Worm (Caenorhabditis elegans) whole organism, young adult: ENCODE measurements around the gene skpt-1.

Experiments
- D2030.7 ChIP-seq: fragments of 200-800 bp; sonication (Bioruptor generic); IDR thresholded peaks from 2 replicates; pipeline ENCODE4 v1.3.6; 2022; ENCODE audit warnings: missing genetic modification reagents, missing genetic modification characterization, missing compliant biosample characterization
- F22D6.2 ChIP-seq: sonication (generic microtip); optimal IDR thresholded peaks from 2 replicates; lab custom pipeline; 2016; ENCODE audit warnings: mild to moderate bottlenecking, missing genetic modification characterization, missing compliant biosample characterization
- F39B2.1 ChIP-seq: fragments of 200-800 bp; sonication (Bioruptor generic); IDR thresholded peaks from 2 replicates; pipeline ENCODE4 v1.3.6; 2022; ENCODE audit warnings: missing genetic modification reagents, missing genetic modification characterization, missing compliant biosample characterization
- F49E8.2 ChIP-seq: sonication (generic microtip); optimal IDR thresholded peaks from 3 replicates; lab custom pipeline; 2017; ENCODE audit warnings: missing genetic modification characterization, mild to moderate bottlenecking, missing compliant biosample characterization, antibody characterized with exemption, moderate library complexity; ENCODE audit not compliant: insufficient read depth
- K11D2.4 ChIP-seq: fragments of 200-800 bp; sonication (Bioruptor generic); IDR thresholded peaks from 2 replicates; pipeline ENCODE4 v1.3.6; 2022; ENCODE audit warnings: missing genetic modification reagents, missing genetic modification characterization, missing compliant biosample characterization
- T26A5.8 ChIP-seq: sonication (generic microtip); optimal IDR thresholded peaks from 2 replicates; lab custom pipeline; 2016; ENCODE audit warnings: missing genetic modification characterization, missing compliant biosample characterization
- Y53G8AR.9 ChIP-seq: fragments of 200-800 bp; sonication (Bioruptor generic); conservative IDR thresholded peaks from 2 replicates; pipeline ENCODE4 v1.3.6; 2022; ENCODE audit warnings: missing genetic modification reagents, missing genetic modification characterization, missing compliant biosample characterization
- Y95B8A.8 ChIP-seq: fragments of 200-800 bp; sonication (Bioruptor generic); IDR thresholded peaks from 2 replicates; pipeline ENCODE4 v1.3.6; 2022; ENCODE audit warnings: missing genetic modification reagents, missing genetic modification characterization, missing compliant biosample characterization
- ZK185.1 ChIP-seq: sonication (generic microtip); optimal IDR thresholded peaks from 2 replicates; lab custom pipeline; 2016; ENCODE audit warnings: mild to moderate bottlenecking, missing genetic modification characterization, missing compliant biosample characterization; ENCODE audit not compliant: poor library complexity, severe bottlenecking
- akir-1 ChIP-seq: fragments of 200-800 bp; sonication (Bioruptor generic); optimal IDR thresholded peaks from 2 replicates; lab custom pipeline; 2018; ENCODE audit warnings: mild to moderate bottlenecking, missing genetic modification characterization, moderate library complexity, missing compliant biosample characterization
- cebp-2 ChIP-seq: fragments of 200-800 bp; sonication (Bioruptor generic); IDR thresholded peaks from 2 replicates; pipeline ENCODE4 v1.3.6; 2022; ENCODE audit warnings: missing genetic modification characterization, missing compliant biosample characterization
- ceh-91 ChIP-seq: fragments of 200-800 bp; sonication (Bioruptor generic); IDR thresholded peaks from 2 replicates; pipeline ENCODE4 v1.3.6; 2022; ENCODE audit warnings: missing genetic modification reagents, missing genetic modification characterization, missing compliant biosample characterization
- chd-7 ChIP-seq: sonication (generic microtip); optimal IDR thresholded peaks from 2 replicates; lab custom pipeline; 2016; ENCODE audit warnings: mild to moderate bottlenecking, missing genetic modification characterization, moderate library complexity, missing compliant biosample characterization
- egl-44 ChIP-seq: fragments of 200-800 bp; sonication (Bioruptor generic); IDR thresholded peaks from 2 replicates; pipeline ENCODE4 v1.3.6; 2022; ENCODE audit warnings: missing genetic modification reagents, missing genetic modification characterization, missing compliant biosample characterization
- egrh-3 ChIP-seq: fragments of 200-800 bp; sonication (Bioruptor generic); IDR thresholded peaks from 2 replicates; pipeline ENCODE4 v1.3.6; 2022; ENCODE audit warnings: missing genetic modification reagents, missing genetic modification characterization, missing compliant biosample characterization
- gei-17 ChIP-seq: fragments of 200-800 bp; sonication (Bioruptor generic); optimal IDR thresholded peaks from 2 replicates; lab custom pipeline; 2018; ENCODE audit warnings: mild to moderate bottlenecking, missing genetic modification characterization, missing compliant biosample characterization
- hrde-1 ChIP-seq: sonication (generic microtip); optimal IDR thresholded peaks from 2 replicates; lab custom pipeline; 2016; ENCODE audit warnings: missing genetic modification characterization, mild to moderate bottlenecking, missing compliant biosample characterization, moderate library complexity, missing genotype, missing genetic modification reagents, borderline replicate concordance
- hsf-1 ChIP-seq: fragments of 200-800 bp; sonication (Bioruptor generic); IDR thresholded peaks from 2 replicates; pipeline ENCODE4 v1.3.6; 2022; ENCODE audit warnings: missing genetic modification reagents, missing genetic modification characterization, missing compliant biosample characterization
- lin-40 ChIP-seq: sonication (generic microtip); optimal IDR thresholded peaks from 2 replicates; lab custom pipeline; 2016; ENCODE audit warnings: missing genetic modification characterization, mild to moderate bottlenecking, missing compliant biosample characterization, missing genotype, missing genetic modification reagents
- lir-1 ChIP-seq: fragments of 200-800 bp; sonication (Bioruptor generic); conservative IDR thresholded peaks from 2 replicates; pipeline ENCODE4 v1.3.6; 2022; ENCODE audit warnings: missing genetic modification reagents, missing genetic modification characterization, missing compliant biosample characterization
- madf-3 ChIP-seq: fragments of 200-800 bp; sonication (Bioruptor generic); IDR thresholded peaks from 2 replicates; pipeline ENCODE4 v1.3.6; 2022; ENCODE audit warnings: missing genetic modification reagents, missing genetic modification characterization, missing compliant biosample characterization
- mcd-1 ChIP-seq: fragments of 200-800 bp; sonication (Bioruptor generic); IDR thresholded peaks from 2 replicates; pipeline ENCODE4 v1.3.6; 2022; ENCODE audit warnings: missing genetic modification reagents, missing genetic modification characterization, missing compliant biosample characterization
- nhr-120 ChIP-seq: fragments of 200-800 bp; sonication (Bioruptor generic); IDR thresholded peaks from 2 replicates; pipeline ENCODE4 v1.3.6; 2022; ENCODE audit warnings: missing genetic modification characterization, missing compliant biosample characterization
- nhr-27 ChIP-seq: fragments of 200-800 bp; sonication (Bioruptor generic); optimal IDR thresholded peaks from 2 replicates; lab custom pipeline; 2018; ENCODE audit warnings: mild to moderate bottlenecking, missing genetic modification characterization, moderate library complexity, missing compliant biosample characterization
- pbrm-1 ChIP-seq: fragments of 200-800 bp; sonication (Bioruptor generic); IDR thresholded peaks from 2 replicates; pipeline ENCODE4 v1.3.6; 2022; ENCODE audit warnings: missing genetic modification reagents, missing genetic modification characterization, missing compliant biosample characterization
- rpc-1 ChIP-seq, 2 experiments: fragments of 150-350 bp in 1 of 2; sonication (generic microtip) in 1 of 2; optimal IDR thresholded peaks; 2 replicates each; lab custom pipeline; 2014 to 2018; ENCODE audit warnings: missing biosample characterization in 1 of 2, missing genetic modification characterization in 1 of 2, missing genetic modification reagents in 1 of 2, missing genotype in 1 of 2
- sea-2 ChIP-seq: fragments of 200-800 bp; sonication (Bioruptor generic); IDR thresholded peaks from 2 replicates; pipeline ENCODE4 v1.3.6; 2022; ENCODE audit warnings: missing genetic modification characterization, missing compliant biosample characterization
- snpc-1.1 ChIP-seq: sonication (generic microtip); optimal IDR thresholded peaks from 2 replicates; lab custom pipeline; 2017; ENCODE audit warnings: missing genetic modification characterization, mild to moderate bottlenecking, missing compliant biosample characterization, antibody characterized with exemption, moderate library complexity, missing genotype, missing genetic modification reagents; ENCODE audit not compliant: insufficient read depth
- snpc-1.3 ChIP-seq: sonication (generic microtip); optimal IDR thresholded peaks from 2 replicates; lab custom pipeline; 2017; ENCODE audit warnings: missing genetic modification characterization, mild to moderate bottlenecking, missing compliant biosample characterization, antibody characterized with exemption, moderate library complexity, missing genotype, missing genetic modification reagents; ENCODE audit not compliant: insufficient read depth
- sptf-2 ChIP-seq: fragments of 200-800 bp; sonication (Bioruptor generic); optimal IDR thresholded peaks from 2 replicates; lab custom pipeline; 2018; ENCODE audit warnings: mild to moderate bottlenecking, missing genetic modification characterization, missing compliant biosample characterization
- tbx-9 ChIP-seq: sonication (generic microtip); optimal IDR thresholded peaks from 2 replicates; lab custom pipeline; 2016; ENCODE audit warnings: borderline replicate concordance, missing genetic modification characterization, inconsistent platforms, missing compliant biosample characterization
- unc-130 ChIP-seq: sonication (generic microtip); optimal IDR thresholded peaks from 2 replicates; lab custom pipeline; 2016; ENCODE audit warnings: missing genetic modification reagents, missing genetic modification characterization, missing compliant biosample characterization
- unc-62 ChIP-seq: fragments of 150-350 bp; optimal IDR thresholded peaks from 2 replicates; lab custom pipeline; 2014; ENCODE audit warnings: missing biosample characterization, missing genetic modification reagents, missing genetic modification characterization
- zfh-2 ChIP-seq: fragments of 200-800 bp; sonication (Bioruptor generic); conservative IDR thresholded peaks from 2 replicates; pipeline ENCODE4 v1.3.6; 2022; ENCODE audit warnings: missing genetic modification reagents, missing genetic modification characterization, missing compliant biosample characterization
- ztf-26 ChIP-seq: sonication (generic microtip); optimal IDR thresholded peaks from 2 replicates; lab custom pipeline; 2017; ENCODE audit warnings: missing genetic modification characterization, missing compliant biosample characterization

The skpt-1 gene

DNA sequence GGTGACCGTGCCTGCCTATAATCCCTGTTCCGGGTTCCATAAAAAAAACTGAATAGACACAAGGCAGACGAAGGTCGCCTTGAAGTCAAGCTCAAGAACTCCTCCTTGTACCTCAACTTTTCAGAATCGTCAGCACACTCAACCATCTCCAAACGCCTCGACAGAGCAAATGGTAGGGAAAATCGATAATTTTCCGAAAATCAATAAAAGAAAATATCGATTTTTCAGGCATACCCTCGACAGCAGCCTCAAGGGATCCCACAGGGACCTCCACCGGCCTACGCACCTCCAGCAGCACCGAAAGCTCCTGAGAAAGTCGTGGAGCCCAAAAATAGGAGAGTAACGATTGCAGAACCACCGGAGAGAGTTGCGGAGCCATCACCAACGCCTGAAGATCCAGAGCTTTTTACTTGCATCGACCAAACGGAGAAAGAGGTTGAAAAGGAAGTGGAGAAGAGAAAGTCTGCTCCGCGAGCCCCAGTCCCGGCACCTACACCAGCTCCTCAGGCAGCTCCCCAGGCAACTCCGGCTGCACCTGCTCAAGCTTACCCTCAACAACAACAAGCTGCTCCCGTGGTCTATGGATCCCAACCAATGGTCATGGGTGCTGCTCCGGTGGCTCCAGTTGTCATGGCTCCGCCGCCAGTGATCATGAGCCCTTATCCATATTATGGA, 31.4 kb upstream of the skpt-1 start:
- TF ChIP-seq pbrm-1 (GFP tag; lab: Robert Waterston, UW) = no peak
- TF ChIP-seq egrh-3 = peak; percentile 71; the same call in 1 of the 2 replicates
- peak; percentile 18 for TF ChIP-seq hrde-1 (tag; lab: Kevin White, UChicago)
- no peak for TF ChIP-seq F22D6.2 (tag; lab: Kevin White, UChicago)
- no peak for TF ChIP-seq D2030.7 (GFP tag; lab: Robert Waterston, UW)
- no peak for TF ChIP-seq gei-17 (GFP tag; lab: Kevin White, UChicago)
- TF ChIP-seq mcd-1 (GFP tag; lab: Robert Waterston, UW) = 0 out of 2 replicates have a peak, but pooled peaks have one; percentile 13
- peak; percentile 86 for TF ChIP-seq zfh-2 (GFP tag; lab: Robert Waterston, UW)
- TF ChIP-seq nhr-120 (GFP tag; lab: Robert Waterston, UW) = 0 out of 2 replicates have a peak, but pooled peaks have one; percentile 55
- TF ChIP-seq sptf-2 = no peak
- TF ChIP-seq cebp-2 (GFP tag; lab: Robert Waterston, UW) = no peak
- 0 out of 2 replicates have a peak, but pooled peaks have one; percentile 26 for TF ChIP-seq Y53G8AR.9 (GFP tag; lab: Robert Waterston, UW)
- no peak for TF ChIP-seq lin-40
- no peak for TF ChIP-seq unc-130 (GFP tag; lab: Kevin White, UChicago)
- TF ChIP-seq, all 124 proteins: peak for 6

DNA sequence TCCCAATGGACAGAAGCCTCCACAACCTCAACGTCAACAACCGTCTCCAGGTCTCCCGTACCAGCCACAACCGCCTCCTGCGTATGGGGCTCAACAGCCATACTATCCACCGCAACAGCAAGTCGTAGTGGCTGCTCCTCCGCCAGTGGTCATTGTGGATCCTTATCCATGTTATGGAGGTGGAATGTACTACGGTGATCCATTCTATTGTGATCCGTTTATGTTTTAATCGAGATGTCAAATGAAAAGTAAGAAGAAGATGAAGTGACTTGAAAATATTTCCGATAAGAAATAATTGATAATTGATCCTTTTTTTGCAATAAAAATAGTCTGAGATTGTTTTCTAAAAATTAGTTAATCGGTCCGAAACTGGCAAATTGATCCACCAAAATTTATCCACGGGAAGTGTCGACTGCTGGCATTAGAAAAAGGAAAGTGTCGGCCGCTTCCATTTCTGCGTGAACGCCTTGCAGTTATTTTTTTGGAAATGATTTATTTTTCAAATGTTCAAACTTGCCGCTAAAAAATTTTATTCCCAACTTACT, 30.7 kb upstream of the skpt-1 start, which contains the start of the genes R02F2.6 and R02F2.5:
Gene R02F2.6 (minus strand): TSS at position 101 of the 545 bp plus-strand sequence.
Gene R02F2.5 (plus strand): TSS at position 495 of the 545 bp plus-strand sequence.
- TF ChIP-seq snpc-1.1 (tag; lab: Kevin White, UChicago) (peak; percentile 15), zfh-2 (GFP tag; lab: Robert Waterston, UW) (0 out of 2 replicates have a peak, but pooled peaks have one; percentile 2), gei-17 (GFP tag; lab: Kevin White, UChicago) (no peak)

- TF ChIP-seq snpc-1.3 (tag; lab: Kevin White, UChicago) (no peak), mcd-1 (GFP tag; lab: Robert Waterston, UW) (no peak), F49E8.2 (no peak), unc-62 (GFP tag; lab: Kevin White, UChicago) (no peak), sea-2 (GFP tag; lab: Robert Waterston, UW) (no peak), ztf-26 (no peak), F39B2.1 (no peak), hsf-1 (GFP tag; lab: Robert Waterston, UW) (no peak), Y95B8A.8 (GFP tag; lab: Robert Waterston, UW) (no peak), T26A5.8 (no peak), chd-7 (tag; lab: Kevin White, UChicago) (no peak), akir-1 (GFP tag; lab: Kevin White, UChicago) (no peak)
- TF ChIP-seq, all 124 proteins: peak for 0
Measured at ce11 chrIII:5478011-5478410, 29.8 kb upstream of the skpt-1 start, which contains the start of gene R02F2.10. Gene R02F2.10 (plus strand): TSS chrIII:5478311.

DNA sequence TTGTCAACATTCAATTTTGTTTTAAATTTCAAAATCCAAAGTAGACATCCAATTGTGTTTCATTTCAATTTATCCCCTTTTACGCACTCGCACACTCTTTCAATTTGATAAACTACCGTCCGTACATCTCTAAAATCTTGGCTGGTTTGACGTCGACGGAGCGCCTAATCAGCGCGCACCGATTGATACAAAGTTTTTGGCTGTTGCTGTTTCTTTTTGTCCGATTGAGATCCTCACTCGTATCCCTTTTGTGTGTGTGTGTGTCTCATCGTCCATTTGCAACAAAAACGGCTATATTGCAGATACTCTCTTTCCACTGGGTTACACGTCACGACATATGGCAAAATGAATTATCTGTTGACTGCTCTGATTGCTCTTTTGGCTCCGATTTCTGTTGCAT, 26.0 kb upstream of the skpt-1 start, which contains the start of gene lon-1:
Gene lon-1 (plus strand): TSS at position 301 of the 400 bp plus-strand sequence.
- TF ChIP-seq egl-44 (GFP tag; lab: Robert Waterston, UW) (no peak), madf-3 (GFP tag; lab: Robert Waterston, UW) (no peak), Y53G8AR.9 (GFP tag; lab: Robert Waterston, UW) (no peak), lir-1 (GFP tag; lab: Robert Waterston, UW) (no peak), ceh-91 (GFP tag; lab: Robert Waterston, UW) (no peak), K11D2.4 (no peak), nhr-27 (tag; lab: Kevin White, UChicago) (no peak), tbx-9 (tag; lab: Kevin White, UChicago) (no peak), ZK185.1 (no peak), rpc-1 (optimal IDR thresholded peaks at IDR 0.05; lab: Kevin White, UChicago) (no peak), rpc-1 (tag; optimal IDR thresholded peaks at IDR 0.05; lab: Kevin White, UChicago) (no peak)
